Fruit fly (Drosophila melanogaster) whole organism, embryonic: ENCODE data around the gene papi.

ENCODE experiments used
- CG10209 ChIP-seq: fragments of 200-800 bp; sonication (Bioruptor generic); optimal IDR thresholded peaks from 3 replicates; lab custom pipeline; 2017; ENCODE audit warnings: missing biosample characterization, mild to moderate bottlenecking, missing genetic modification characterization, missing genetic modification reagents
- CG10431 ChIP-seq: fragments of 200-800 bp; sonication (Bioruptor generic); optimal IDR thresholded peaks from 3 replicates; lab custom pipeline; 2018; ENCODE audit warnings: missing biosample characterization, mild to moderate bottlenecking, missing genetic modification characterization
- CG10543 ChIP-seq: fragments of 200-800 bp; sonication (Bioruptor generic); optimal IDR thresholded peaks from 3 replicates; lab custom pipeline; 2017; ENCODE audit warnings: missing biosample characterization, mild to moderate bottlenecking, missing genetic modification characterization, moderate library complexity
- CG11504 ChIP-seq: fragments of 200-800 bp; sonication (Bioruptor generic); optimal IDR thresholded peaks from 3 replicates; lab custom pipeline; 2019; ENCODE audit warnings: missing biosample characterization, mild to moderate bottlenecking, missing genetic modification characterization, moderate library complexity
- CG11723 ChIP-seq: fragments of 200-800 bp; sonication (Bioruptor generic); optimal IDR thresholded peaks from 2 replicates; lab custom pipeline; 2017; ENCODE audit warnings: missing biosample characterization, mild to moderate bottlenecking, missing genetic modification characterization
- CG12071 ChIP-seq: fragments of 200-800 bp; sonication (Bioruptor generic); optimal IDR thresholded peaks from 3 replicates; lab custom pipeline; 2018; ENCODE audit warnings: missing biosample characterization, mild to moderate bottlenecking, missing genetic modification characterization
- CG1233 ChIP-seq: fragments of 200-800 bp; sonication (Bioruptor generic); optimal IDR thresholded peaks from 4 replicates; lab custom pipeline; 2018; ENCODE audit warnings: missing biosample characterization, mild to moderate bottlenecking, missing genetic modification characterization
- CG13424 ChIP-seq: fragments of 200-800 bp; sonication (Bioruptor generic); optimal IDR thresholded peaks from 2 replicates; lab custom pipeline; 2019; ENCODE audit warnings: missing biosample characterization, mild to moderate bottlenecking, missing genetic modification characterization, moderate library complexity
- CG13775 ChIP-seq: fragments of 200-800 bp; sonication (Bioruptor generic); optimal IDR thresholded peaks from 3 replicates; lab custom pipeline; 2017; ENCODE audit warnings: missing biosample characterization, mild to moderate bottlenecking, missing genetic modification characterization
- CG1602 ChIP-seq: fragments of 200-800 bp; sonication (Bioruptor generic); optimal IDR thresholded peaks from 3 replicates; lab custom pipeline; 2016; ENCODE audit warnings: missing biosample characterization, missing genetic modification characterization
- CG17385 ChIP-seq: fragments of 200-800 bp; sonication (Bioruptor generic); optimal IDR thresholded peaks from 3 replicates; lab custom pipeline; 2018; ENCODE audit warnings: missing biosample characterization, mild to moderate bottlenecking, missing genetic modification characterization
- CG18599 ChIP-seq: fragments of 200-800 bp; sonication (Bioruptor generic); optimal IDR thresholded peaks from 3 replicates; lab custom pipeline; 2017; ENCODE audit warnings: missing biosample characterization, missing genetic modification characterization, mild to moderate bottlenecking, moderate library complexity, missing genetic modification reagents
- CG2199 ChIP-seq: fragments of 200-800 bp; sonication (Bioruptor generic); IDR thresholded peaks from 3 replicates; pipeline ENCODE4 v1.3.6; 2022; ENCODE audit warnings: missing biosample characterization, missing genetic modification characterization
- CG3065 ChIP-seq: fragments of 200-800 bp; sonication (Bioruptor generic); optimal IDR thresholded peaks from 2 replicates; lab custom pipeline; 2016; ENCODE audit warnings: missing biosample characterization, missing genetic modification characterization
- CG3995 ChIP-seq: fragments of 200-800 bp; sonication (Bioruptor generic); optimal IDR thresholded peaks from 3 replicates; lab custom pipeline; 2016; ENCODE audit warnings: missing biosample characterization, missing genetic modification characterization
- CG43689 ChIP-seq: fragments of 200-800 bp; sonication (Bioruptor generic); IDR thresholded peaks from 2 replicates; pipeline ENCODE4 v1.3.6; 2022; ENCODE audit warnings: missing biosample characterization, missing genetic modification characterization
- CG4820 ChIP-seq: fragments of 200-800 bp; sonication (Bioruptor generic); optimal IDR thresholded peaks from 3 replicates; lab custom pipeline; 2016; ENCODE audit warnings: missing biosample characterization, missing genetic modification characterization
- CG6765 ChIP-seq: fragments of 200-800 bp; sonication (Bioruptor generic); optimal IDR thresholded peaks from 3 replicates; lab custom pipeline; 2017; ENCODE audit warnings: missing biosample characterization, mild to moderate bottlenecking, missing genetic modification characterization
- CG7357 ChIP-seq: fragments of 200-800 bp; sonication (Bioruptor generic); IDR thresholded peaks from 3 replicates; pipeline ENCODE4 v1.3.6; 2022; ENCODE audit warnings: missing biosample characterization, missing genetic modification characterization
- CHES-1-like ChIP-seq: fragments of 200-800 bp; sonication (Bioruptor generic); optimal IDR thresholded peaks from 2 replicates; lab custom pipeline; 2016; ENCODE audit warnings: missing biosample characterization, missing genetic modification characterization
- Chrac-16 ChIP-seq: fragments of 200-800 bp; sonication (Bioruptor generic); optimal IDR thresholded peaks from 3 replicates; lab custom pipeline; 2016; ENCODE audit warnings: missing biosample characterization, missing genetic modification characterization
- D19A ChIP-seq: fragments of 200-800 bp; optimal IDR thresholded peaks from 3 replicates; lab custom pipeline; 2019; ENCODE audit warnings: missing biosample characterization, mild to moderate bottlenecking, missing genetic modification characterization, moderate library complexity
- Dad ChIP-seq: fragments of 200-800 bp; sonication (Bioruptor generic); optimal IDR thresholded peaks from 3 replicates; lab custom pipeline; 2016; ENCODE audit warnings: missing biosample characterization, missing genetic modification characterization
- Deaf1 ChIP-seq: fragments of 200-800 bp; optimal IDR thresholded peaks from 3 replicates; lab custom pipeline; 2019; ENCODE audit warnings: missing biosample characterization, mild to moderate bottlenecking, missing genetic modification characterization, moderate library complexity
- ERR ChIP-seq: fragments of 200-800 bp; sonication (Bioruptor generic); optimal IDR thresholded peaks from 2 replicates; lab custom pipeline; 2016; ENCODE audit warnings: missing biosample characterization, missing genetic modification characterization
- Hmx ChIP-seq: fragments of 200-800 bp; sonication (Bioruptor generic); optimal IDR thresholded peaks from 2 replicates; lab custom pipeline; 2016; ENCODE audit warnings: missing biosample characterization, missing genetic modification characterization
- Hr51 ChIP-seq, 2 experiments: fragments of 200-800 bp; sonication (Bioruptor generic); optimal IDR thresholded peaks; 2 replicates in 1 of 2; 3 replicates in 1 of 2; lab custom pipeline; 2016 to 2018; ENCODE audit warnings: missing biosample characterization in 2 of 2, missing genetic modification characterization in 2 of 2, mild to moderate bottlenecking in 1 of 2, moderate library complexity in 1 of 2
- Lim3 ChIP-seq: fragments of 200-800 bp; sonication (Bioruptor generic); IDR thresholded peaks from 2 replicates; pipeline ENCODE4 v1.3.6; 2022; ENCODE audit warnings: missing biosample characterization, missing genetic modification characterization
- NC2β ChIP-seq: fragments of 200-800 bp; sonication (Bioruptor generic); optimal IDR thresholded peaks from 2 replicates; lab custom pipeline; 2016; ENCODE audit warnings: missing biosample characterization, missing genetic modification characterization
- Optix ChIP-seq: fragments of 200-800 bp; sonication (Bioruptor generic); IDR thresholded peaks from 3 replicates; pipeline ENCODE4 v1.3.6; 2022; ENCODE audit warnings: missing biosample characterization, missing genetic modification characterization
- Vsx1 ChIP-seq: fragments of 200-800 bp; sonication (Bioruptor generic); optimal IDR thresholded peaks from 2 replicates; lab custom pipeline; 2017; ENCODE audit warnings: missing biosample characterization, mild to moderate bottlenecking, missing genetic modification characterization, missing genetic modification reagents
- ac ChIP-seq: fragments of 200-800 bp; sonication (Bioruptor generic); optimal IDR thresholded peaks from 3 replicates; lab custom pipeline; 2017; ENCODE audit warnings: missing biosample characterization, mild to moderate bottlenecking, missing genetic modification characterization
- az2 ChIP-seq: fragments of 200-800 bp; sonication (Bioruptor generic); optimal IDR thresholded peaks from 3 replicates; lab custom pipeline; 2016; ENCODE audit warnings: missing biosample characterization, missing genetic modification characterization
- bbx ChIP-seq: fragments of 200-800 bp; sonication (Bioruptor generic); IDR thresholded peaks from 2 replicates; pipeline ENCODE4 v1.3.6; 2022; ENCODE audit warnings: missing biosample characterization, missing genetic modification characterization; ENCODE audit not compliant: partially characterized antibody
- fd3F ChIP-seq: fragments of 200-800 bp; sonication (Bioruptor generic); optimal IDR thresholded peaks from 2 replicates; lab custom pipeline; 2018; ENCODE audit warnings: missing biosample characterization, mild to moderate bottlenecking, missing genetic modification characterization, moderate library complexity
- fd96Cb ChIP-seq: fragments of 200-800 bp; sonication (Bioruptor generic); optimal IDR thresholded peaks from 2 replicates; lab custom pipeline; 2018; ENCODE audit warnings: missing biosample characterization, mild to moderate bottlenecking, missing genetic modification characterization, moderate library complexity
- ftz-f1 ChIP-seq: fragments of 200-800 bp; sonication (Bioruptor generic); optimal IDR thresholded peaks from 2 replicates; lab custom pipeline; 2016; ENCODE audit warnings: missing biosample characterization, missing genetic modification characterization
- grn ChIP-seq: fragments of 200-800 bp; sonication (Bioruptor generic); optimal IDR thresholded peaks from 3 replicates; lab custom pipeline; 2017; ENCODE audit warnings: missing biosample characterization, missing genetic modification characterization
- kah ChIP-seq: fragments of 200-800 bp; sonication (Bioruptor generic); optimal IDR thresholded peaks from 2 replicates; lab custom pipeline; 2018; ENCODE audit warnings: missing biosample characterization, mild to moderate bottlenecking, missing genetic modification characterization
- nmo ChIP-seq: fragments of 200-800 bp; sonication (Bioruptor generic); optimal IDR thresholded peaks from 2 replicates; lab custom pipeline; 2018; ENCODE audit warnings: missing biosample characterization, mild to moderate bottlenecking, missing genetic modification characterization, moderate library complexity
- run ChIP-seq: fragments of 200-800 bp; sonication (Bioruptor generic); optimal IDR thresholded peaks from 3 replicates; lab custom pipeline; 2018; ENCODE audit warnings: missing biosample characterization, mild to moderate bottlenecking, missing genetic modification characterization
- slbo ChIP-seq: fragments of 200-800 bp; sonication (Bioruptor generic); IDR thresholded peaks from 2 replicates; pipeline ENCODE4 v1.3.6; 2022; ENCODE audit warnings: missing biosample characterization, missing genetic modification characterization
- slp2 ChIP-seq: fragments of 200-800 bp; sonication (Bioruptor generic); optimal IDR thresholded peaks from 2 replicates; lab custom pipeline; 2016; ENCODE audit warnings: missing biosample characterization, missing genetic modification characterization
- so ChIP-seq: fragments of 200-800 bp; sonication (Bioruptor generic); IDR thresholded peaks from 3 replicates; pipeline ENCODE4 v1.3.6; 2022; ENCODE audit warnings: missing biosample characterization, missing genetic modification characterization
- tap ChIP-seq: fragments of 200-800 bp; optimal IDR thresholded peaks from 3 replicates; lab custom pipeline; 2019; ENCODE audit warnings: missing biosample characterization, mild to moderate bottlenecking, missing genetic modification characterization, moderate library complexity
- tna ChIP-seq: fragments of 200-800 bp; sonication (Bioruptor generic); IDR thresholded peaks from 2 replicates; pipeline ENCODE4 v1.3.6; 2022; ENCODE audit warnings: missing biosample characterization, missing genetic modification characterization; ENCODE audit not compliant: partially characterized antibody
- z ChIP-seq: fragments of 200-800 bp; sonication (Bioruptor generic); IDR thresholded peaks from 3 replicates; pipeline ENCODE4 v1.3.6; 2022; ENCODE audit warnings: missing biosample characterization, missing genetic modification characterization

Gene papi

dm6 chr2L:2196590-2197474 is 23.7 kb upstream of the papi start (continued):
- TF ChIP-seq slp2 (GFP tag; lab: Kevin White, UChicago): no peak
- peak; percentile 38 for TF ChIP-seq CG1602 (GFP tag; lab: Kevin White, UChicago)
- TF ChIP-seq CG3065: peak; percentile 99
- peak; percentile 39 for TF ChIP-seq ac (GFP tag; lab: Kevin White, UChicago)
- no peak for TF ChIP-seq tap (tag; lab: Kevin White, UChicago)
- no peak for TF ChIP-seq Hmx
- no peak for TF ChIP-seq CG2199
- no peak for TF ChIP-seq fd96Cb (tag; lab: Kevin White, UChicago)
- TF ChIP-seq az2 (GFP tag; lab: Kevin White, UChicago): peak; percentile 39
- TF ChIP-seq CG13424 (tag; lab: Kevin White, UChicago): peak; percentile 64
- peak; percentile 9 for TF ChIP-seq fd3F (GFP tag; lab: Kevin White, UChicago)
- TF ChIP-seq so (GFP tag; lab: Robert Waterston, UW): no peak
- no peak for TF ChIP-seq bbx (GFP tag; lab: Robert Waterston, UW)
- TF ChIP-seq Dad (GFP tag; lab: Kevin White, UChicago): peak; percentile 9
- peak; percentile 61 for TF ChIP-seq D19A
- TF ChIP-seq CG4820 (GFP tag; lab: Kevin White, UChicago): peak; percentile 51

DNA sequence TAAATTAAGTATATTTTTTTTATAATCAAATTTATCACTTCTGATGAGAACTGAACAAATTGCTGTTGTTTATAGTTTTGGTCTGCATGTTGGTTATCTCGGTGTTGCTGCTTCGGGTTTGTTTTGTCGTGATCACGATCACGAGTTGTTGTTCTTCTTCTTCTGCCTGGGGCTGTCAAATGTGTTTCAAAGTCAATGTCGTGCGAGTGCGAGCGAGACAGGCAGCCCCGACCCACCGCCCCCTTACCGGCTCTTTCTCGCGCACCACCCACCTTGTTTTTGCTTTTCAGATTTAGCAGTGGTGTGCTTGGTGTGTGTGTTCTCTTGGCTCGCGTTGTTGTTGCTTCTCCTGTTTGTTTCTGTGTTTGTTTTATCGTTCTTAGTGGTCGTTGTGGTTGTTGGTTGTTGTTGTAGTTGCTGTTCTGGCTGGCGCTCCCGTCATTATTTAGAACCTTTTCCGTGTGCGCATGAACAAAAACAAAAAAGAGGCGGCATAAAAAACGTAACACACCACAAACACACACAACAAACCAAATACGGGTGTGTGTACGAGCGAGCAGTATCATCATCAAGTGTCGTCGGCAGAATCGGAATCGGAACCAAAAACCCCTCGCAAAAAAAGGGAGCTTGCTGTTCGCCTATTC is 23.0 kb upstream of the papi start, which contains the start of gene COX7AL2:
TSS of gene COX7AL2 (minus strand) at position 438 of the 644 bp plus-strand sequence.
- TF ChIP-seq Hr51 (GFP tag; optimal IDR thresholded peaks at IDR 0.05; lab: Kevin White, UChicago): peak in 1 of 2 experiments; percentile 11
- no peak for TF ChIP-seq slbo (GFP tag; lab: Robert Waterston, UW)
- no peak for TF ChIP-seq ftz-f1 (GFP tag; lab: Kevin White, UChicago)
- peak; percentile 35 for TF ChIP-seq CG10431 (GFP tag; lab: Kevin White, UChicago)
- TF ChIP-seq Deaf1 (tag; lab: Kevin White, UChicago): peak; percentile 18
- no peak for TF ChIP-seq nmo
- no peak for TF ChIP-seq CG10543 (GFP tag; lab: Kevin White, UChicago)
- no peak for TF ChIP-seq CG12071 (GFP tag; lab: Kevin White, UChicago)
- TF ChIP-seq CG17385: peak; percentile 95
- no peak for TF ChIP-seq z (GFP tag; lab: Robert Waterston, UW)
- no peak for TF ChIP-seq CHES-1-like
- no peak for TF ChIP-seq tna (GFP tag; lab: Robert Waterston, UW)
- TF ChIP-seq run (tag; lab: Kevin White, UChicago): peak; percentile 20
- TF ChIP-seq ERR: peak; percentile 51
- peak; percentile 15 for TF ChIP-seq Chrac-16 (GFP tag; lab: Kevin White, UChicago)
- TF ChIP-seq CG11723 (GFP tag; lab: Kevin White, UChicago): no peak
- TF ChIP-seq CG6765: peak; percentile 31
- no peak for TF ChIP-seq CG43689 (GFP tag; lab: Robert Waterston, UW)
- peak; percentile 53 for TF ChIP-seq grn (GFP tag; lab: Kevin White, UChicago)
- no peak for TF ChIP-seq Lim3 (GFP tag; lab: Robert Waterston, UW)
- peak; percentile 86 for TF ChIP-seq CG3995 (GFP tag; lab: Kevin White, UChicago)
- no peak for TF ChIP-seq NC2β (GFP tag; lab: Kevin White, UChicago)
- TF ChIP-seq CG10209 (GFP tag; lab: Kevin White, UChicago): peak; percentile 22
- no peak for TF ChIP-seq Optix (GFP tag; lab: Robert Waterston, UW)
- TF ChIP-seq kah (GFP tag; lab: Kevin White, UChicago): no peak
- TF ChIP-seq CG7357: 0 out of 3 replicates have a peak, but pooled peaks have one; percentile 11
- peak; percentile 24 for TF ChIP-seq CG13775 (GFP tag; lab: Kevin White, UChicago)
- TF ChIP-seq CG1233 (GFP tag; lab: Kevin White, UChicago): peak; percentile 7
- TF ChIP-seq CG18599 (GFP tag; lab: Kevin White, UChicago): no peak
- TF ChIP-seq CG11504 (tag; lab: Kevin White, UChicago): peak; percentile 26
- peak; percentile 91 for TF ChIP-seq Vsx1 (GFP tag; lab: Kevin White, UChicago)
